Fruit fly (Drosophila melanogaster) whole organism, embryonic: ENCODE results near the gene DCTN6-p27.

Experiments used
- Abd-B ChIP-seq: fragments of 200-800 bp; sonication (Bioruptor generic); optimal IDR thresholded peaks from 2 replicates; lab custom pipeline; 2018; ENCODE audit warnings: missing biosample characterization, mild to moderate bottlenecking, missing genetic modification characterization, moderate library complexity
- Asciz ChIP-seq: fragments of 200-800 bp; sonication (Bioruptor generic); optimal IDR thresholded peaks from 2 replicates; lab custom pipeline; 2017; ENCODE audit warnings: missing biosample characterization, mild to moderate bottlenecking, missing genetic modification characterization, missing genetic modification reagents
- Atf6 ChIP-seq: fragments of 200-800 bp; sonication (Bioruptor generic); IDR thresholded peaks from 2 replicates; pipeline ENCODE4 v1.3.6; 2022; ENCODE audit warnings: missing biosample characterization, missing genetic modification characterization
- BtbVII ChIP-seq: fragments of 200-800 bp; sonication (Bioruptor generic); optimal IDR thresholded peaks from 3 replicates; lab custom pipeline; 2017; ENCODE audit warnings: missing biosample characterization, mild to moderate bottlenecking, missing genetic modification characterization
- CG10267 ChIP-seq: fragments of 200-800 bp; sonication (Bioruptor generic); optimal IDR thresholded peaks from 2 replicates; lab custom pipeline; 2018; ENCODE audit warnings: missing biosample characterization, mild to moderate bottlenecking, missing genetic modification characterization, moderate library complexity
- CG10543 ChIP-seq: fragments of 200-800 bp; sonication (Bioruptor generic); optimal IDR thresholded peaks from 3 replicates; lab custom pipeline; 2017; ENCODE audit warnings: missing biosample characterization, mild to moderate bottlenecking, missing genetic modification characterization, moderate library complexity
- CG13296 ChIP-seq: fragments of 200-800 bp; sonication (Bioruptor generic); optimal IDR thresholded peaks from 3 replicates; lab custom pipeline; 2018; ENCODE audit warnings: missing biosample characterization, mild to moderate bottlenecking, missing genetic modification characterization
- CG1602 ChIP-seq: fragments of 200-800 bp; sonication (Bioruptor generic); optimal IDR thresholded peaks from 3 replicates; lab custom pipeline; 2016; ENCODE audit warnings: missing biosample characterization, missing genetic modification characterization
- CG17829 ChIP-seq: fragments of 200-800 bp; optimal IDR thresholded peaks from 2 replicates; lab custom pipeline; 2019; ENCODE audit warnings: missing biosample characterization, mild to moderate bottlenecking, missing genetic modification characterization, moderate library complexity
- CG18011 ChIP-seq: fragments of 200-800 bp; sonication (Bioruptor generic); optimal IDR thresholded peaks from 2 replicates; lab custom pipeline; 2017; ENCODE audit warnings: missing biosample characterization, missing genetic modification characterization, mild to moderate bottlenecking, moderate library complexity, missing genotype
- CG3163 ChIP-seq: fragments of 200-800 bp; sonication (Bioruptor generic); optimal IDR thresholded peaks from 3 replicates; lab custom pipeline; 2016; ENCODE audit warnings: missing biosample characterization, missing genetic modification characterization
- CG5953 ChIP-seq: fragments of 200-800 bp; sonication (Bioruptor generic); IDR thresholded peaks from 2 replicates; pipeline ENCODE4 v1.3.6; 2022; ENCODE audit warnings: missing biosample characterization, missing genetic modification characterization
- CG6272 ChIP-seq: fragments of 200-800 bp; sonication (Bioruptor generic); IDR thresholded peaks from 2 replicates; pipeline ENCODE4 v1.3.6; 2022; ENCODE audit warnings: missing biosample characterization, missing genetic modification characterization
- CG8924 ChIP-seq: fragments of 200-800 bp; optimal IDR thresholded peaks from 3 replicates; lab custom pipeline; 2019; ENCODE audit warnings: missing biosample characterization, mild to moderate bottlenecking, missing genetic modification characterization, moderate library complexity
- CG9727 ChIP-seq: fragments of 200-800 bp; sonication (Bioruptor generic); optimal IDR thresholded peaks from 3 replicates; lab custom pipeline; 2017; ENCODE audit warnings: missing biosample characterization, mild to moderate bottlenecking, missing genetic modification characterization
- CG9876 ChIP-seq: fragments of 200-800 bp; sonication (Bioruptor generic); optimal IDR thresholded peaks from 2 replicates; lab custom pipeline; 2016; ENCODE audit warnings: missing biosample characterization, missing genetic modification characterization
- CoRest ChIP-seq: fragments of 200-800 bp; sonication (Bioruptor generic); optimal IDR thresholded peaks from 3 replicates; lab custom pipeline; 2018; ENCODE audit warnings: missing biosample characterization, mild to moderate bottlenecking, missing genetic modification characterization, moderate library complexity
- Eip74EF ChIP-seq, 2 experiments: fragments of 200-800 bp in 1 of 2; fragments of >200 bp in 1 of 2; sonication (Bioruptor generic) in 1 of 2; optimal IDR thresholded peaks; 2 replicates each; lab custom pipeline; 2017 to 2019; ENCODE audit warnings: missing biosample characterization in 2 of 2, missing genetic modification characterization in 2 of 2, mild to moderate bottlenecking in 1 of 2, moderate library complexity in 1 of 2
- H15 ChIP-seq: fragments of 200-800 bp; sonication (Bioruptor generic); IDR thresholded peaks from 3 replicates; pipeline ENCODE4 v1.3.6; 2022; ENCODE audit warnings: missing biosample characterization, missing genetic modification characterization
- HLH54F ChIP-seq: fragments of 200-800 bp; sonication (Bioruptor generic); optimal IDR thresholded peaks from 3 replicates; lab custom pipeline; 2016; ENCODE audit warnings: missing biosample characterization, missing genetic modification characterization
- Hr39 ChIP-seq: fragments of >200 bp; optimal IDR thresholded peaks from 2 replicates; lab custom pipeline; 2017
- Lim3 ChIP-seq: fragments of 200-800 bp; sonication (Bioruptor generic); IDR thresholded peaks from 2 replicates; pipeline ENCODE4 v1.3.6; 2022; ENCODE audit warnings: missing biosample characterization, missing genetic modification characterization
- MESR4 ChIP-seq: fragments of 200-800 bp; sonication (Bioruptor generic); optimal IDR thresholded peaks from 2 replicates; lab custom pipeline; 2018; ENCODE audit warnings: missing biosample characterization, mild to moderate bottlenecking, missing genetic modification characterization, moderate library complexity
- NC2β ChIP-seq: fragments of 200-800 bp; sonication (Bioruptor generic); optimal IDR thresholded peaks from 2 replicates; lab custom pipeline; 2016; ENCODE audit warnings: missing biosample characterization, missing genetic modification characterization
- Optix ChIP-seq: fragments of 200-800 bp; sonication (Bioruptor generic); IDR thresholded peaks from 3 replicates; pipeline ENCODE4 v1.3.6; 2022; ENCODE audit warnings: missing biosample characterization, missing genetic modification characterization
- Rfx ChIP-seq: fragments of 200-800 bp; sonication (Bioruptor generic); IDR thresholded peaks from 2 replicates; pipeline ENCODE4 v1.3.6; 2022; ENCODE audit warnings: missing biosample characterization, missing genetic modification characterization
- Sox102F ChIP-seq: fragments of 200-800 bp; sonication (Bioruptor generic); optimal IDR thresholded peaks from 2 replicates; lab custom pipeline; 2018; ENCODE audit warnings: missing biosample characterization, mild to moderate bottlenecking, missing genetic modification characterization, moderate library complexity
- Vsx1 ChIP-seq: fragments of 200-800 bp; sonication (Bioruptor generic); optimal IDR thresholded peaks from 2 replicates; lab custom pipeline; 2017; ENCODE audit warnings: missing biosample characterization, mild to moderate bottlenecking, missing genetic modification characterization, missing genetic modification reagents
- Xrp1 ChIP-seq: fragments of 200-800 bp; sonication (Bioruptor generic); IDR thresholded peaks from 2 replicates; pipeline ENCODE4 v1.3.6; 2022; ENCODE audit warnings: missing biosample characterization, missing genetic modification characterization
- bab2 ChIP-seq: fragments of 200-800 bp; sonication (Bioruptor generic); optimal IDR thresholded peaks from 2 replicates; lab custom pipeline; 2016; ENCODE audit warnings: missing biosample characterization, missing genetic modification characterization
- bowl ChIP-seq: fragments of 200-800 bp; sonication (Bioruptor generic); IDR thresholded peaks from 2 replicates; pipeline ENCODE4 v1.3.6; 2022; ENCODE audit warnings: missing biosample characterization, missing genetic modification characterization
- br ChIP-seq: fragments of >200 bp; optimal IDR thresholded peaks from 2 replicates; lab custom pipeline; 2017
- crc ChIP-seq: fragments of 200-800 bp; sonication (Bioruptor generic); optimal IDR thresholded peaks from 2 replicates; lab custom pipeline; 2016; ENCODE audit warnings: missing biosample characterization, missing genetic modification characterization
- crp ChIP-seq, 2 experiments: fragments of 200-800 bp; sonication (Bioruptor generic); optimal IDR thresholded peaks; 2 replicates in 1 of 2; 3 replicates in 1 of 2; lab custom pipeline; 2017; ENCODE audit warnings: missing biosample characterization in 2 of 2, missing genetic modification characterization in 2 of 2, mild to moderate bottlenecking in 1 of 2, moderate library complexity in 1 of 2
- da ChIP-seq: fragments of 200-800 bp; sonication (Bioruptor generic); optimal IDR thresholded peaks from 2 replicates; lab custom pipeline; 2016; ENCODE audit warnings: missing biosample characterization, missing genetic modification characterization
- disco-r ChIP-seq: fragments of 200-800 bp; sonication (Bioruptor generic); optimal IDR thresholded peaks from 2 replicates; lab custom pipeline; 2016; ENCODE audit warnings: missing biosample characterization, missing genetic modification characterization
- ewg ChIP-seq: fragments of 200-800 bp; sonication (Bioruptor generic); optimal IDR thresholded peaks from 3 replicates; lab custom pipeline; 2017; ENCODE audit warnings: mild to moderate bottlenecking, missing biosample characterization, missing genetic modification reagents, missing genetic modification characterization
- fd102C ChIP-seq: fragments of 200-800 bp; sonication (Bioruptor generic); optimal IDR thresholded peaks from 2 replicates; lab custom pipeline; 2018; ENCODE audit warnings: missing biosample characterization, mild to moderate bottlenecking, missing genetic modification characterization, moderate library complexity
- gsb ChIP-seq: fragments of 200-800 bp; sonication (Bioruptor generic); IDR thresholded peaks from 2 replicates; pipeline ENCODE4 v1.3.6; 2022; ENCODE audit warnings: missing biosample characterization, missing genetic modification characterization
- hbn ChIP-seq: fragments of 200-800 bp; sonication (Bioruptor generic); IDR thresholded peaks from 2 replicates; pipeline ENCODE4 v1.3.6; 2022; ENCODE audit warnings: missing biosample characterization, missing genetic modification characterization; ENCODE audit not compliant: partially characterized antibody
- jing ChIP-seq: fragments of 200-800 bp; sonication (Bioruptor generic); optimal IDR thresholded peaks from 2 replicates; lab custom pipeline; 2018; ENCODE audit warnings: missing biosample characterization, mild to moderate bottlenecking, missing genetic modification characterization
- pho ChIP-seq: fragments of 200-800 bp; sonication (Bioruptor generic); optimal IDR thresholded peaks from 2 replicates; lab custom pipeline; 2016; ENCODE audit warnings: missing biosample characterization, missing genetic modification characterization
- prd ChIP-seq, 3 experiments: fragments of >200 bp in 2 of 3; fragments of 200-800 bp in 1 of 3; sonication (Bioruptor generic) in 1 of 3; optimal IDR thresholded peaks in 2 of 3; IDR thresholded peaks in 1 of 3; 2 replicates in 2 of 3; 3 replicates in 1 of 3; pipeline versions ENCODE4 v1.3.6 to Lab custom; 2017 to 2022; ENCODE audit warnings: missing biosample characterization in 1 of 3, missing genetic modification characterization in 1 of 3
- pzg ChIP-seq: fragments of 200-800 bp; sonication (Bioruptor generic); optimal IDR thresholded peaks from 3 replicates; lab custom pipeline; 2018; ENCODE audit warnings: missing biosample characterization, mild to moderate bottlenecking, missing genetic modification characterization, moderate library complexity
- sna ChIP-seq: fragments of 200-800 bp; sonication (Bioruptor generic); IDR thresholded peaks from 2 replicates; pipeline ENCODE4 v1.3.6; 2022; ENCODE audit warnings: missing biosample characterization, missing genetic modification characterization; ENCODE audit not compliant: partially characterized antibody
- ssp ChIP-seq: fragments of 200-800 bp; sonication (Bioruptor generic); IDR thresholded peaks from 2 replicates; pipeline ENCODE4 v1.3.6; 2022; ENCODE audit warnings: missing biosample characterization, missing genetic modification characterization
- stwl ChIP-seq: fragments of 200-800 bp; sonication (Bioruptor generic); optimal IDR thresholded peaks from 3 replicates; lab custom pipeline; 2018; ENCODE audit warnings: missing biosample characterization, mild to moderate bottlenecking, missing genetic modification characterization, moderate library complexity
- zfh1 ChIP-seq: fragments of 200-800 bp; sonication (Bioruptor generic); IDR thresholded peaks from 3 replicates; pipeline ENCODE4 v1.3.6; 2022; ENCODE audit warnings: missing biosample characterization, missing genetic modification characterization

DCTN6-p27 gene

DNA sequence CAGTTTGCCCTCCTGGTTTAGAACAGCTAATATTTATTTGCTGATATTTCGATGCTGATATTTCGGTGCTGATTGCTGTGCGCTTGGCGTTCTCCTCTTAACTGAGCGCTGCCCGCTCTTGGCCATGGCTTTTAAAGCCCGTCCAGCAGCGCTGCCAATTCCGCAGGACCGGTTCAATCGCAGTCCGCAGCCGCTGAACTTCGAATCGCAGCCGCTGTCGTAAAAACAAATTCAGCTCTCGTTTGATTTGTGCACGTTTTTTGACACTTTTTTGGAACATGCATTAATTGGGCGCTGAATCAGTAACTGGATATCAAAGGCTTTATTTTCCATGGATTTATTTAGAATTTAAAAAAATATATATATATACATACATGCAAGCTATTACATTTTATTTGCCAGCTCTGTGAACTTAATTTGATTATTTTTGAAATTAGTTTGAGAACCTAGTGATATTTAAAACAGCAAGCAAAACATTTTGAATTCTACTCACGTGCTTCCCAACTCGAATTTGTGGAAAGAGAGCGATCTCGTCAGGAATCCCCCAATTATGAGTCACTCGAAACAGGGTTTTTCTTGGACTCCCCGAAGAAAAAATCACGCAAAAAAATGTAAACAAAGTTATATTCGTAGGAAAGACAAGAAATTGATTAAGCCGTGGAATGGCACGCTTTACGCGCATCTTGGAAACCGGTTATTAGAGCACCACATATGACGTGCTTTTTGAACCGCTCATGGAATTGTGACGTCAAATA is 11.8 kb upstream of the DCTN6-p27 start, which contains the start of gene Ddc (continued):
- no peak for TF ChIP-seq disco-r (GFP tag; lab: Kevin White, UChicago)
- TF ChIP-seq jing (GFP tag; lab: Kevin White, UChicago): no peak
- peak; percentile 13 for TF ChIP-seq Abd-B (GFP tag; lab: Kevin White, UChicago)
- no peak for TF ChIP-seq CG6272
- no peak for TF ChIP-seq CG13296 (GFP tag; lab: Kevin White, UChicago)
- peak; percentile 10; the same call in 1 of the 2 replicates for TF ChIP-seq Lim3 (GFP tag; lab: Robert Waterston, UW)
- TF ChIP-seq Rfx (GFP tag; lab: Robert Waterston, UW): peak; percentile 40; the same call in 1 of the 2 replicates

DNA sequence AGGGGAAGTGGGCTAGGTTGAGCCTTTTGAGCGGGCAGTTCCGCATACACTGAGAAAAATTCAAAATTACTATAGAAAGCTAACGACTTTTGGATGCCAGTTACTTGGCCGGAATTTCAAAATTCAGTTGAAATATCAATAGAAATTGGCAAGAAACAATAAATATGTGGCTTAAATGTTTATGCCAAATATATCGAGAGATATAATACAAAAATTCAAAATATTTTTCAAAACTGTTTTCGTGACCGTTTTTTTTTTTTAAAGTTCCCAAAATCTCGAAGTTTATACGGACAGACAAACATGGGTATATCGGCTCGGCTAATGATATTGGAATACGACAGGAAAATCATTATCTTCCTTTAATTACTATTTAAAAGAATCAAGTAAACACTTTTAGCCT is 11.1 kb upstream of the DCTN6-p27 start:
- TF ChIP-seq hbn (GFP tag; lab: Robert Waterston, UW): no peak
- TF ChIP-seq CG9876: no peak
- peak; percentile 35 for TF ChIP-seq Sox102F
- peak; percentile 55 for TF ChIP-seq CoRest (tag; lab: Kevin White, UChicago)
- no peak for TF ChIP-seq gsb (GFP tag; lab: Robert Waterston, UW)
- TF ChIP-seq Asciz: no peak
- no peak for TF ChIP-seq CG10267 (tag; lab: Kevin White, UChicago)
- TF ChIP-seq da (GFP tag; lab: Kevin White, UChicago): no peak
- no peak for TF ChIP-seq CG8924 (tag; lab: Kevin White, UChicago)
- no peak for TF ChIP-seq CG18011
- TF ChIP-seq sna: no peak
- no peak for TF ChIP-seq ewg (GFP tag; lab: Kevin White, UChicago)
- TF ChIP-seq bowl (GFP tag; lab: Robert Waterston, UW): no peak
- peak; percentile 44 for TF ChIP-seq CG9727 (GFP tag; lab: Kevin White, UChicago)
- TF ChIP-seq stwl (tag; lab: Kevin White, UChicago): no peak
- no peak for TF ChIP-seq Hr39 (lab: Kevin White, UChicago)
- no peak for TF ChIP-seq prd (optimal IDR thresholded peaks at IDR 0.05; lab: Kevin White, UChicago)
- TF ChIP-seq prd (GFP tag; IDR thresholded peaks at IDR 0.05; lab: Robert Waterston, UW): peak; percentile 55; the same call in 2 of the 3 replicates
- TF ChIP-seq pho (GFP tag; lab: Kevin White, UChicago): peak; percentile 35
- no peak for TF ChIP-seq CG5953 (GFP tag; lab: Robert Waterston, UW)
- no peak for TF ChIP-seq zfh1 (GFP tag; lab: Robert Waterston, UW)
- TF ChIP-seq HLH54F (GFP tag; lab: Kevin White, UChicago): peak; percentile 37
- TF ChIP-seq Xrp1: peak; percentile 22; the same call in 1 of the 2 replicates
- TF ChIP-seq crp (GFP tag; optimal IDR thresholded peaks at IDR 0.05; lab: Kevin White, UChicago): no peak
- peak; percentile 51 for TF ChIP-seq CG1602 (GFP tag; lab: Kevin White, UChicago)
- no peak for TF ChIP-seq MESR4 (GFP tag; lab: Kevin White, UChicago)
- TF ChIP-seq Eip74EF (GFP tag; optimal IDR thresholded peaks at IDR 0.05; lab: Kevin White, UChicago): no peak
- no peak for TF ChIP-seq bab2 (GFP tag; lab: Kevin White, UChicago)
- no peak for TF ChIP-seq Optix (GFP tag; lab: Robert Waterston, UW)
- TF ChIP-seq fd102C (GFP tag; lab: Kevin White, UChicago): no peak
- TF ChIP-seq crc: peak; percentile 6
- no peak for TF ChIP-seq CG10543
- no peak for TF ChIP-seq Atf6 (GFP tag; lab: Robert Waterston, UW)
- TF ChIP-seq ssp (GFP tag; lab: Robert Waterston, UW): no peak
- TF ChIP-seq H15 (GFP tag; lab: Robert Waterston, UW): no peak
- TF ChIP-seq Vsx1 (GFP tag; lab: Kevin White, UChicago): no peak
- no peak for TF ChIP-seq br (lab: Kevin White, UChicago)
- TF ChIP-seq BtbVII (GFP tag; lab: Kevin White, UChicago): peak; percentile 52
- TF ChIP-seq NC2β (GFP tag; lab: Kevin White, UChicago): no peak
- TF ChIP-seq CG17829: no peak
- TF ChIP-seq CG3163: no peak
- TF ChIP-seq pzg (GFP tag; lab: Kevin White, UChicago): no peak
